Worm (Caenorhabditis elegans): ENCODE results near the gene F47B7.2.

- TF ChIP-seq mep-1 (tag; optimal IDR thresholded peaks at IDR 0.05): no peak
- TF ChIP-seq ceh-83 (GFP tag; optimal IDR thresholded peaks at IDR 0.05): no peak
- TF ChIP-seq lsy-2 (tag; optimal IDR thresholded peaks at IDR 0.05): no peak
- TF ChIP-seq pha-4 (tag; optimal IDR thresholded peaks at IDR 0.05): no peak
- TF ChIP-seq lin-32 (GFP tag; optimal IDR thresholded peaks at IDR 0.05): no peak
- no peak for TF ChIP-seq nhr-28 (tag; optimal IDR thresholded peaks at IDR 0.05)
Measured at ce11 chrX:3764295-3764694, 8.3 kb upstream of the F47B7.2 start, which contains the start of gene F47B7.3.
